Worm (Caenorhabditis elegans) whole organism, late embryonic: ENCODE data around the gene C05G5.1.

Experiments
- elt-2 ChIP-seq: sonication (generic microtip); optimal IDR thresholded peaks from 2 replicates; lab custom pipeline; 2016; ENCODE audit warnings: missing genetic modification reagents, missing genetic modification characterization, missing compliant biosample characterization
- ets-4 ChIP-seq: sonication (generic microtip); optimal IDR thresholded peaks from 2 replicates; lab custom pipeline; 2016; ENCODE audit warnings: missing genetic modification characterization, missing compliant biosample characterization
- fkh-10 ChIP-seq: fragments of 150-350 bp; optimal IDR thresholded peaks from 2 replicates; lab custom pipeline; 2014; ENCODE audit warnings: missing biosample characterization, missing genetic modification reagents, missing genetic modification characterization
- fkh-6 ChIP-seq: sonication (generic microtip); optimal IDR thresholded peaks from 2 replicates; lab custom pipeline; 2016; ENCODE audit warnings: missing genetic modification characterization, missing compliant biosample characterization
- lin-11 ChIP-seq: fragments of 200-800 bp; sonication (Bioruptor generic); optimal IDR thresholded peaks from 2 replicates; lab custom pipeline; 2018; ENCODE audit warnings: mild to moderate bottlenecking, missing genetic modification characterization, missing compliant biosample characterization
- nhr-11 ChIP-seq: fragments of 150-350 bp; optimal IDR thresholded peaks from 2 replicates; lab custom pipeline; 2014; ENCODE audit warnings: missing biosample characterization, missing genetic modification characterization
- pat-9 ChIP-seq: fragments of 200-800 bp; sonication (Bioruptor generic); optimal IDR thresholded peaks from 2 replicates; lab custom pipeline; 2018; ENCODE audit warnings: mild to moderate bottlenecking, missing genetic modification characterization, moderate library complexity, missing compliant biosample characterization
- tbx-2 ChIP-seq: sonication (generic microtip); optimal IDR thresholded peaks from 2 replicates; lab custom pipeline; 2016; ENCODE audit warnings: missing genetic modification characterization, missing compliant biosample characterization
- ztf-16 ChIP-seq: sonication (generic microtip); optimal IDR thresholded peaks from 2 replicates; lab custom pipeline; 2017; ENCODE audit warnings: missing genetic modification characterization, missing compliant biosample characterization

- TF ChIP-seq ztf-16, result no peak
- TF ChIP-seq fkh-10, result no peak
- no peak for TF ChIP-seq ets-4 (tag; lab: Kevin White, UChicago)
- no peak for TF ChIP-seq elt-2 (tag; lab: Kevin White, UChicago)
- no peak for TF ChIP-seq nhr-11 (tag; lab: Kevin White, UChicago)
- no peak for TF ChIP-seq lin-11 (tag; lab: Kevin White, UChicago)
- no peak for TF ChIP-seq fkh-6
- TF ChIP-seq pat-9 (tag; lab: Kevin White, UChicago), result no peak
- TF ChIP-seq tbx-2 (tag; lab: Kevin White, UChicago), result no peak
These were observed 33.3 kb upstream of the C05G5.1 start, which contains the start of gene unc-3 for ce11 chrX:14773238-14773637.
